Fruit fly (Drosophila melanogaster): ENCODE results near the gene shv.
A peak's percentile ranks its signal among the peaks of the same experiment; 100 is the strongest.

The shv gene

dm6 chr2L:484281-484943 lies 31.5 kb downstream of the shv start:
- no peak for TF ChIP-seq psq (optimal IDR thresholded peaks at IDR 0.05)

- TF ChIP-seq ttk (optimal IDR thresholded peaks at IDR 0.05) (no peak), insv (optimal IDR thresholded peaks at IDR 0.05) (no peak), Sin3A (optimal IDR thresholded peaks at IDR 0.05) (no peak), Myc (optimal IDR thresholded peaks at IDR 0.05) (no peak), psq (optimal IDR thresholded peaks at IDR 0.05) (no peak), h (optimal IDR thresholded peaks at IDR 0.05) (no peak)
These were observed 32.4 kb downstream of the shv start for dm6 chr2L:485127-485824.

- TF ChIP-seq Myc (optimal IDR thresholded peaks at IDR 0.05) (no peak), psq (optimal IDR thresholded peaks at IDR 0.05) (no peak), ttk (optimal IDR thresholded peaks at IDR 0.05) (no peak), insv (optimal IDR thresholded peaks at IDR 0.05) (no peak), Sin3A (optimal IDR thresholded peaks at IDR 0.05) (no peak), h (optimal IDR thresholded peaks at IDR 0.05) (no peak)
These were observed 32.9 kb downstream of the shv start for dm6 chr2L:485825-486240.

dm6 chr2L:487171-487570 lies 34.3 kb downstream of the shv start:
- TF ChIP-seq ttk (optimal IDR thresholded peaks at IDR 0.05) (no peak), psq (optimal IDR thresholded peaks at IDR 0.05) (no peak)

dm6 chr2L:487719-488547 lies 35.0 kb downstream of the shv start:
- TF ChIP-seq insv (optimal IDR thresholded peaks at IDR 0.05): no peak
- no peak for TF ChIP-seq h (optimal IDR thresholded peaks at IDR 0.05)
- TF ChIP-seq ttk (optimal IDR thresholded peaks at IDR 0.05): no peak
- TF ChIP-seq psq (optimal IDR thresholded peaks at IDR 0.05): no peak
- TF ChIP-seq Sin3A (optimal IDR thresholded peaks at IDR 0.05): no peak

dm6 chr2L:488548-489100 lies 35.7 kb downstream of the shv start:
- TF ChIP-seq Sin3A (optimal IDR thresholded peaks at IDR 0.05): no peak
- TF ChIP-seq ttk (optimal IDR thresholded peaks at IDR 0.05): no peak
- TF ChIP-seq psq (optimal IDR thresholded peaks at IDR 0.05): no peak
- no peak for TF ChIP-seq insv (optimal IDR thresholded peaks at IDR 0.05)
- no peak for TF ChIP-seq h (optimal IDR thresholded peaks at IDR 0.05)
- no peak for TF ChIP-seq Myc (optimal IDR thresholded peaks at IDR 0.05)

dm6 chr2L:490150-491095 lies 37.5 kb downstream of the shv start:
- no peak for TF ChIP-seq ttk (optimal IDR thresholded peaks at IDR 0.05)
- TF ChIP-seq insv (optimal IDR thresholded peaks at IDR 0.05): peak; percentile 86
- peak; percentile 62 for TF ChIP-seq psq (optimal IDR thresholded peaks at IDR 0.05)
- TF ChIP-seq Myc (optimal IDR thresholded peaks at IDR 0.05): no peak

dm6 chr2L:492225-492624 lies 39.3 kb downstream of the shv start:
- TF ChIP-seq Myc (optimal IDR thresholded peaks at IDR 0.05): no peak
- TF ChIP-seq psq (optimal IDR thresholded peaks at IDR 0.05): no peak

- TF ChIP-seq insv (optimal IDR thresholded peaks at IDR 0.05): no peak
- TF ChIP-seq Sin3A (optimal IDR thresholded peaks at IDR 0.05): no peak
- TF ChIP-seq psq (optimal IDR thresholded peaks at IDR 0.05): no peak
- no peak for TF ChIP-seq ttk (optimal IDR thresholded peaks at IDR 0.05)
- TF ChIP-seq h (optimal IDR thresholded peaks at IDR 0.05): no peak
- TF ChIP-seq Myc (optimal IDR thresholded peaks at IDR 0.05): no peak
These were observed 40.4 kb downstream of the shv start for dm6 chr2L:493274-493673.

- no peak for TF ChIP-seq insv (optimal IDR thresholded peaks at IDR 0.05)
- TF ChIP-seq Myc (optimal IDR thresholded peaks at IDR 0.05): no peak
- TF ChIP-seq ttk (optimal IDR thresholded peaks at IDR 0.05): no peak
- TF ChIP-seq psq (optimal IDR thresholded peaks at IDR 0.05): no peak
- no peak for TF ChIP-seq Sin3A (optimal IDR thresholded peaks at IDR 0.05)
These were observed 42.7 kb downstream of the shv start for dm6 chr2L:495381-496240.

dm6 chr2L:496436-496835 lies 43.5 kb downstream of the shv start:
- TF ChIP-seq h (optimal IDR thresholded peaks at IDR 0.05): no peak
